Worm (Caenorhabditis elegans) whole organism, late embryonic: ENCODE results near the gene kin-21.

Experiments used
- T23F11.4 ChIP-seq: fragments of 200-800 bp; sonication (Bioruptor generic); optimal IDR thresholded peaks from 2 replicates; lab custom pipeline; 2018; ENCODE audit warnings: mild to moderate bottlenecking, missing genetic modification characterization, missing compliant biosample characterization
- ama-1 ChIP-seq: fragments of 150-350 bp; optimal IDR thresholded peaks from 2 replicates; lab custom pipeline; 2014
- ceh-14 ChIP-seq: sonication (generic microtip); optimal IDR thresholded peaks from 2 replicates; lab custom pipeline; 2016; ENCODE audit warnings: missing genotype, missing genetic modification characterization, missing compliant biosample characterization
- ceh-18 ChIP-seq: sonication (generic microtip); optimal IDR thresholded peaks from 2 replicates; lab custom pipeline; 2016; ENCODE audit warnings: missing genetic modification characterization, missing compliant biosample characterization
- ceh-22 ChIP-seq: sonication (generic microtip); optimal IDR thresholded peaks from 2 replicates; lab custom pipeline; 2017; ENCODE audit warnings: missing biosample characterization, missing genetic modification characterization
- ceh-30 ChIP-seq: fragments of 150-350 bp; optimal IDR thresholded peaks from 2 replicates; lab custom pipeline; 2014; ENCODE audit warnings: missing biosample characterization, missing genetic modification characterization
- ceh-31 ChIP-seq: sonication (generic microtip); optimal IDR thresholded peaks from 2 replicates; lab custom pipeline; 2016; ENCODE audit warnings: missing genetic modification characterization, missing compliant biosample characterization
- ceh-34 ChIP-seq: sonication (generic microtip); optimal IDR thresholded peaks from 2 replicates; lab custom pipeline; 2016; ENCODE audit warnings: mild to moderate bottlenecking, missing genetic modification characterization, missing compliant biosample characterization
- ceh-48 ChIP-seq: sonication (generic microtip); optimal IDR thresholded peaks from 2 replicates; lab custom pipeline; 2016; ENCODE audit warnings: missing genetic modification characterization, inconsistent platforms, missing compliant biosample characterization
- dmd-4 ChIP-seq: sonication (generic microtip); optimal IDR thresholded peaks from 2 replicates; lab custom pipeline; 2016; ENCODE audit warnings: borderline replicate concordance, missing genetic modification characterization, missing compliant biosample characterization
- elt-2 ChIP-seq: sonication (generic microtip); optimal IDR thresholded peaks from 2 replicates; lab custom pipeline; 2016; ENCODE audit warnings: missing genetic modification reagents, missing genetic modification characterization, missing compliant biosample characterization
- elt-4 ChIP-seq: sonication (generic microtip); optimal IDR thresholded peaks from 2 replicates; lab custom pipeline; 2016; ENCODE audit warnings: missing genetic modification characterization, missing compliant biosample characterization
- ets-4 ChIP-seq: sonication (generic microtip); optimal IDR thresholded peaks from 2 replicates; lab custom pipeline; 2016; ENCODE audit warnings: missing genetic modification characterization, missing compliant biosample characterization
- fkh-10 ChIP-seq: fragments of 150-350 bp; optimal IDR thresholded peaks from 2 replicates; lab custom pipeline; 2014; ENCODE audit warnings: missing biosample characterization, missing genetic modification reagents, missing genetic modification characterization
- fkh-6 ChIP-seq: sonication (generic microtip); optimal IDR thresholded peaks from 2 replicates; lab custom pipeline; 2016; ENCODE audit warnings: missing genetic modification characterization, missing compliant biosample characterization
- gmeb-2 ChIP-seq: sonication (generic microtip); optimal IDR thresholded peaks from 2 replicates; lab custom pipeline; 2016; ENCODE audit warnings: missing genetic modification characterization, inconsistent platforms, missing compliant biosample characterization
- hlh-15 ChIP-seq: sonication (generic microtip); optimal IDR thresholded peaks from 2 replicates; lab custom pipeline; 2016; ENCODE audit warnings: missing genetic modification characterization, missing compliant biosample characterization
- hlh-6 ChIP-seq: sonication (generic microtip); optimal IDR thresholded peaks from 2 replicates; lab custom pipeline; 2016; ENCODE audit warnings: missing genotype, missing genetic modification characterization, missing compliant biosample characterization
- hlh-8 ChIP-seq: sonication (generic microtip); optimal IDR thresholded peaks from 2 replicates; lab custom pipeline; 2016; ENCODE audit warnings: missing genotype, missing genetic modification characterization, missing compliant biosample characterization
- lim-6 ChIP-seq: sonication (generic microtip); optimal IDR thresholded peaks from 2 replicates; lab custom pipeline; 2016; ENCODE audit warnings: missing genetic modification characterization, missing compliant biosample characterization
- lin-11 ChIP-seq: fragments of 200-800 bp; sonication (Bioruptor generic); optimal IDR thresholded peaks from 2 replicates; lab custom pipeline; 2018; ENCODE audit warnings: mild to moderate bottlenecking, missing genetic modification characterization, missing compliant biosample characterization
- madf-2 ChIP-seq: sonication (generic microtip); optimal IDR thresholded peaks from 2 replicates; lab custom pipeline; 2017; ENCODE audit warnings: missing genetic modification characterization, missing compliant biosample characterization
- nhr-11 ChIP-seq: fragments of 150-350 bp; optimal IDR thresholded peaks from 2 replicates; lab custom pipeline; 2014; ENCODE audit warnings: missing biosample characterization, missing genetic modification characterization
- npax-4 ChIP-seq: sonication (generic microtip); optimal IDR thresholded peaks from 2 replicates; lab custom pipeline; 2016; ENCODE audit warnings: missing genetic modification characterization, missing compliant biosample characterization
- pag-3 ChIP-seq: sonication (generic microtip); optimal IDR thresholded peaks from 2 replicates; lab custom pipeline; 2016; ENCODE audit warnings: missing compliant biosample characterization, missing genetic modification characterization, borderline replicate concordance
- pat-9 ChIP-seq: fragments of 200-800 bp; sonication (Bioruptor generic); optimal IDR thresholded peaks from 2 replicates; lab custom pipeline; 2018; ENCODE audit warnings: mild to moderate bottlenecking, missing genetic modification characterization, moderate library complexity, missing compliant biosample characterization
- pha-2 ChIP-seq: sonication (generic microtip); optimal IDR thresholded peaks from 2 replicates; lab custom pipeline; 2017; ENCODE audit warnings: mild to moderate bottlenecking, missing genetic modification characterization, missing compliant biosample characterization
- pha-4 ChIP-seq: fragments of 150-350 bp; optimal IDR thresholded peaks from 2 replicates; lab custom pipeline; 2018; ENCODE audit warnings: missing biosample characterization, missing genetic modification reagents, missing genetic modification characterization
- pqm-1 ChIP-seq: sonication (generic microtip); optimal IDR thresholded peaks from 2 replicates; lab custom pipeline; 2016; ENCODE audit warnings: missing genetic modification characterization, missing compliant biosample characterization
- rnt-1 ChIP-seq: sonication (generic microtip); optimal IDR thresholded peaks from 2 replicates; lab custom pipeline; 2016; ENCODE audit warnings: missing genetic modification characterization, missing compliant biosample characterization
- sox-2 ChIP-seq: fragments of 200-800 bp; sonication (Bioruptor generic); IDR thresholded peaks from 2 replicates; pipeline ENCODE4 v1.3.6; 2022; ENCODE audit warnings: missing genetic modification reagents, missing genetic modification characterization, missing compliant biosample characterization
- syd-9 ChIP-seq: sonication (generic microtip); optimal IDR thresholded peaks from 2 replicates; lab custom pipeline; 2016; ENCODE audit warnings: mild to moderate bottlenecking, missing genetic modification characterization, moderate library complexity, missing compliant biosample characterization
- tbx-7 ChIP-seq: sonication (generic microtip); optimal IDR thresholded peaks from 2 replicates; lab custom pipeline; 2016; ENCODE audit warnings: missing genotype, missing genetic modification characterization, missing compliant biosample characterization
- unc-42 ChIP-seq: sonication (generic microtip); optimal IDR thresholded peaks from 2 replicates; lab custom pipeline; 2016; ENCODE audit warnings: missing genotype, missing genetic modification characterization, missing compliant biosample characterization
- unc-86 ChIP-seq: sonication (generic microtip); optimal IDR thresholded peaks from 2 replicates; lab custom pipeline; 2016; ENCODE audit warnings: missing genetic modification characterization, missing compliant biosample characterization
- zip-5 ChIP-seq: sonication (generic microtip); optimal IDR thresholded peaks from 2 replicates; lab custom pipeline; 2016; ENCODE audit warnings: missing genetic modification characterization, missing compliant biosample characterization

Gene kin-21

DNA sequence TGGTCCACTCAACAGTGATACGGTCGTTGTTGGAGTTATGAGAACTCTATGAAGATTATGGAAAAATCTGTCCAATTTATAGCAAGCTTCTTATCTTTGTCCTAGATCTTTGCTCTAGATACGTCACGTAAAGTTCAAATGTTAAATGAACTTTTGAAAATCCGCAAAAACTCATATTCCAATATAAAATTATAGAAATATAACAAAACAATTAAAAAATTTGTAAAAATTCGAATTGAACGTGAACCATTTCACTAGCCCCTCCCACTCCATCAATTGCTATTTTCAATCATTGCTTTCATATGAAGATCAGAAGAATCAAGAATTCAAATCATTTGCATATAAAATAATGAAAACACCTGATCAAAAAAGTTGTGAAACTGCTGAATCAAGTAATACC, at the start of gene kin-21:
TSS of gene kin-21 (plus strand) at position 301 of the 400 bp plus-strand sequence.
- TF ChIP-seq fkh-6 (tag; lab: Kevin White, UChicago) (no peak), lin-11 (tag; lab: Kevin White, UChicago) (no peak), npax-4 (tag; lab: Kevin White, UChicago) (no peak)

- TF ChIP-seq elt-2 (no peak), pha-2 (tag; lab: Kevin White, UChicago) (no peak), tbx-7 (tag; lab: Kevin White, UChicago) (no peak), elt-4 (tag; lab: Kevin White, UChicago) (no peak), ets-4 (tag; lab: Kevin White, UChicago) (no peak), T23F11.4 (GFP tag; lab: Kevin White, UChicago) (no peak), unc-42 (tag; lab: Kevin White, UChicago) (no peak)
Measured at ce11 chrIV:9784689-9785088, 48.0 kb upstream of the kin-21 start, which contains the start of gene sre-4. Gene sre-4 (minus strand): TSS chrIV:9784789.

DNA sequence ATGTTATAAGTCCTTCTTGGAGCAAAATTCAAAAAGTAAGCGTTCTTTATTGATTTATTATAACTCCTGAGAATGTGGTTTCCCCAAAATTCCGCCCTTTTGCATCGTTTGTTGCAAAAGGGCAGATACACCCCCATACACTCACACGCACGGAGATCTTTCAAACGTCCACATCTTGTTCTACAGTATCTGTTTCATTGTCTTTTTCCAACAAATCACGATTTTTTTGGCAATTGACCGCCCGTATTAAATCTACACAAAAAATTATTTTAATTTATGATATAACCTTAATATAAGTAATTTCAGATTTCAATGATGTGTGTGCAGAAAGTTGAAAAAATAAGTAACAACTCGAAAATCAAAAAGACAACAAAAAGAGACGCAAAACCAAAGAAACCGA, 43.2 kb upstream of the kin-21 start, which contains the start of gene T13F2.4:
TSS of gene T13F2.4 (plus strand) at position 301 of the 400 bp plus-strand sequence.
- TF ChIP-seq nhr-11 (tag; lab: Kevin White, UChicago) (no peak), fkh-6 (tag; lab: Kevin White, UChicago) (no peak), hlh-8 (tag; lab: Kevin White, UChicago) (no peak), pat-9 (tag; lab: Kevin White, UChicago) (no peak), pag-3 (tag; lab: Kevin White, UChicago) (no peak), ceh-14 (no peak), unc-86 (tag; lab: Kevin White, UChicago) (no peak), ama-1 (lab: Kevin White, UChicago) (no peak), hlh-6 (tag; lab: Kevin White, UChicago) (no peak), ceh-31 (tag; lab: Kevin White, UChicago) (no peak), npax-4 (tag; lab: Kevin White, UChicago) (no peak), hlh-15 (no peak)

ce11 chrIV:9790708-9791107, 42.0 kb upstream of the kin-21 start:
- TF ChIP-seq ceh-22 (no peak), ceh-48 (no peak), lim-6 (no peak), unc-86 (tag; lab: Kevin White, UChicago) (no peak), zip-5 (tag; lab: Kevin White, UChicago) (no peak), syd-9 (no peak), pha-2 (tag; lab: Kevin White, UChicago) (no peak), elt-2 (no peak), madf-2 (no peak), fkh-10 (no peak), sox-2 (GFP tag; lab: Robert Waterston, UW) (no peak), pha-4 (tag; lab: Kevin White, UChicago) (no peak), nhr-11 (tag; lab: Kevin White, UChicago) (no peak), ceh-18 (tag; lab: Kevin White, UChicago) (no peak), ceh-34 (tag; lab: Kevin White, UChicago) (no peak), gmeb-2 (tag; lab: Kevin White, UChicago) (no peak)
- TF ChIP-seq, all 69 proteins: peak for 0

DNA sequence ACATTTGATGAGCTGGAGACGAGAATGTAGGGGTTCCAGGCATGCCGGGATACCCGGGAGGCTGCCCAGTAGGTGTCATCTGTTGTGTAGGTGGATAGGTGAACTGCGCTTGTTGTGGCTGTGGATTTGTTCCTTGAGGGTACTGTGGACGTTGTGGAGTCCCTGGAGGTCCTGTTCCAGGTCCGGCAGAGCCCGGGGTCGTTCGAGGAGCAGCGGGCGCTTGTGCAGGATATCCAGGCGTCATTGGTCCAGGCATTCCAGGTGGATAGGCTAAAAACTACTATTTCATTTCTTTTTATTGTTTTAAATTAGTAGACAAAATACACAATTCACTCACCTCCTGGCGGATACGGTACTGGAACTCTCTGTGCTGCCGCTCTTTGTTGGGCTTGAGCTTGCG, 37.4 kb upstream of the kin-21 start:
- TF ChIP-seq lim-6: no peak
- no peak for TF ChIP-seq pqm-1 (tag; lab: Kevin White, UChicago)
- no peak for TF ChIP-seq T23F11.4 (GFP tag; lab: Kevin White, UChicago)
- no peak for TF ChIP-seq rnt-1 (tag; lab: Kevin White, UChicago)
- TF ChIP-seq elt-4 (tag; lab: Kevin White, UChicago): no peak
- no peak for TF ChIP-seq dmd-4 (tag; lab: Kevin White, UChicago)
- TF ChIP-seq ceh-30 (tag; lab: Kevin White, UChicago): no peak
- TF ChIP-seq hlh-6 (tag; lab: Kevin White, UChicago): no peak
- TF ChIP-seq unc-42 (tag; lab: Kevin White, UChicago): no peak
- no peak for TF ChIP-seq npax-4 (tag; lab: Kevin White, UChicago)
